Worm (Caenorhabditis elegans): ENCODE data around the gene srw-51.

Gene srw-51

DNA sequence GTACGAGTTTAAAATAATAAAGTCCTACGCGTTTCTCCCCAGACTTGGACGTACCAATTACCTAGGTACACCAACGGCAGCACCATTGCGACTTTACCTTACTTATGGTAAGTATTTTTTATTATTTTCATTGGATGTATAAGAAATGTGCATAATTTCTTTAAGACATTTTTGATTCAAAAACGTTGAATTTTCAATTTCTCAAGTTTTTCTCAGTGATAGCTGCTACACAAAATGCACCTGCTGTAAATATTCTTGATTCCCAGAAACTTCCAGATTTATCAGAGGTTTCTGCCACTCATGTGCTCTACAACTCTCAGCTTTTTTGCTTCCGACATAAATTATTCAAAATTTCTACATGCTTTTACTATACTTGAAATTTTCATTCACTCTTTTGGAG, 11.3 kb upstream of the srw-51 start, which contains the start of gene srh-159:
Gene srh-159, plus strand, starts transcription at position 301 of the 400 bp plus-strand sequence.
- TF ChIP-seq fax-1 (tag; optimal IDR thresholded peaks at IDR 0.05), result no peak
- TF ChIP-seq che-1 (tag; optimal IDR thresholded peaks at IDR 0.05), result no peak
- TF ChIP-seq ceh-9 (tag; optimal IDR thresholded peaks at IDR 0.05), result no peak
- no peak for TF ChIP-seq unc-86 (tag; optimal IDR thresholded peaks at IDR 0.05)

- TF ChIP-seq odd-2 (tag; optimal IDR thresholded peaks at IDR 0.05), result no peak
Measured at ce11 chrV:17178457-17178856, 7.7 kb upstream of the srw-51 start, which contains the start of gene srh-174. srh-174 (plus strand) TSS chrV:17178757.

DNA sequence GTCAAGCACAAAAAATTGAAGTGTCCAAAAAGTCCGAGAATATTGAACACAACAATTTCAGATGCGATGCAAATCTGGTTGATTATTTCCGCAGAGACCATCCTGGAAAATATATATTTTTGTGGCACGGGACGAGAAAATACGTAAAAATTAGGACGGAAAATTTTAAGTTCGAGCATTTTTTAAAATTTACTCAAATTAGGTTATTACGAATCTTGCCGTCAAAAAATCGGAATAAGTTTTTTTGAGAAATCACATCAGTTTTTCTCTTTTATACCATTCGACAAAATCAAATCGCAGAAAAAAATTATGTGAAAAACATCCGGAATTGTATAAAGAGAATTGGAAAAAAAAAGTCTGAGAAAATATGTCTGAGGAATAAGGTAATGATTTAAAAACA, 7.2 kb upstream of the srw-51 start, which contains the start of gene srsx-1:
Gene srsx-1, minus strand, starts transcription at position 101 of the 400 bp plus-strand sequence.
- no peak for TF ChIP-seq hlh-30 (tag; optimal IDR thresholded peaks at IDR 0.05; ENCODE audit: insufficient read depth)
- no peak for TF ChIP-seq ceh-14 (tag; optimal IDR thresholded peaks at IDR 0.05)
- TF ChIP-seq ceh-48 (tag; optimal IDR thresholded peaks at IDR 0.05), result no peak
- TF ChIP-seq C38D4.7 (GFP tag; optimal IDR thresholded peaks at IDR 0.05), result no peak
- no peak for TF ChIP-seq C08G9.2 (tag; optimal IDR thresholded peaks at IDR 0.05)
- no peak for TF ChIP-seq zip-5 (tag; optimal IDR thresholded peaks at IDR 0.05)
- TF ChIP-seq tbx-2 (tag; optimal IDR thresholded peaks at IDR 0.05), result no peak
- TF ChIP-seq ceh-22 (tag; optimal IDR thresholded peaks at IDR 0.05), result no peak
- no peak for TF ChIP-seq sox-4 (tag; optimal IDR thresholded peaks at IDR 0.05)
- TF ChIP-seq ztf-16 (tag; optimal IDR thresholded peaks at IDR 0.05), result no peak
- no peak for TF ChIP-seq sdc-2 (tag; optimal IDR thresholded peaks at IDR 0.05)
- no peak for TF ChIP-seq ceh-30 (tag; optimal IDR thresholded peaks at IDR 0.05)

ce11 chrV:17173738-17174137, 3.0 kb upstream of the srw-51 start, which contains the start of gene srbc-25:
srbc-25 (plus strand) TSS chrV:17174038.
- TF ChIP-seq fkh-6 (tag; optimal IDR thresholded peaks at IDR 0.05) (no peak), elt-2 (tag; optimal IDR thresholded peaks at IDR 0.05) (no peak), K02D7.2 (tag; optimal IDR thresholded peaks at IDR 0.05) (no peak)

DNA sequence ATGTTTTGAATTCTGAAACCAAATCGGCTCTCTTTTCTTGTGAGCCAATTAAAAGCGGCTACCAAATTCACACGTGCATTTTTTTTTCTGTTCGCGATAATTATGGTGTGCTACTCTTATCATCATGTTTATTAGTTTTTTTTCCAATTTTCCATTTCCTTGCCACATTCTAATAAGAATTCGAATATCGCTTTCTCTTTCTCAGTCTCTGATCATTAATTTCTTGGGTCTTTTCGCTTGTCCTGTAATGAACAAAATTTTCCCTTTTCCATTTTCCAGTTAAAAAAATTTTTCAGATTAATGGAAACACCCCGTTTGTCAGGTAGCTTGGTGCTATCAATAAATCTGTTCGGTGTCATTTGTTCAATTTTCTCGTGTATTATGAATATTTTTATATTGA, 829 bp upstream of the srw-51 start, which contains the start of gene srbc-26:
Gene srbc-26, plus strand, starts transcription at position 301 of the 400 bp plus-strand sequence.
- TF ChIP-seq syd-9 (tag; optimal IDR thresholded peaks at IDR 0.05) (no peak), ttx-3 (tag; optimal IDR thresholded peaks at IDR 0.05) (no peak), ceh-30 (tag; optimal IDR thresholded peaks at IDR 0.05) (no peak), ceh-24 (tag; optimal IDR thresholded peaks at IDR 0.05) (no peak), ets-4 (tag; optimal IDR thresholded peaks at IDR 0.05) (no peak), ceh-2 (tag; optimal IDR thresholded peaks at IDR 0.05) (no peak), ceh-19 (GFP tag; optimal IDR thresholded peaks at IDR 0.05) (no peak), ahr-1 (tag; optimal IDR thresholded peaks at IDR 0.05) (no peak), ceh-18 (tag; optimal IDR thresholded peaks at IDR 0.05) (no peak), tbx-7 (tag; optimal IDR thresholded peaks at IDR 0.05) (no peak), nhr-11 (tag; optimal IDR thresholded peaks at IDR 0.05) (no peak), pax-1 (tag; optimal IDR thresholded peaks at IDR 0.05) (no peak), odd-2 (tag; optimal IDR thresholded peaks at IDR 0.05) (no peak), lin-11 (tag; optimal IDR thresholded peaks at IDR 0.05) (no peak)

- TF ChIP-seq K09A11.1 (tag; optimal IDR thresholded peaks at IDR 0.05; ENCODE audit: insufficient read depth), result no peak
- no peak for TF ChIP-seq ceh-19 (GFP tag; optimal IDR thresholded peaks at IDR 0.05)
- no peak for TF ChIP-seq ceh-2 (tag; optimal IDR thresholded peaks at IDR 0.05)
- TF ChIP-seq elt-2 (tag; optimal IDR thresholded peaks at IDR 0.05), result no peak
Measured at ce11 chrV:17167457-17167856, 3.3 kb downstream of the srw-51 start, which contains the start of gene srz-66. srz-66 (minus strand) TSS chrV:17167557.
